Worm (Caenorhabditis elegans): ENCODE results near the gene srh-19.

DNA sequence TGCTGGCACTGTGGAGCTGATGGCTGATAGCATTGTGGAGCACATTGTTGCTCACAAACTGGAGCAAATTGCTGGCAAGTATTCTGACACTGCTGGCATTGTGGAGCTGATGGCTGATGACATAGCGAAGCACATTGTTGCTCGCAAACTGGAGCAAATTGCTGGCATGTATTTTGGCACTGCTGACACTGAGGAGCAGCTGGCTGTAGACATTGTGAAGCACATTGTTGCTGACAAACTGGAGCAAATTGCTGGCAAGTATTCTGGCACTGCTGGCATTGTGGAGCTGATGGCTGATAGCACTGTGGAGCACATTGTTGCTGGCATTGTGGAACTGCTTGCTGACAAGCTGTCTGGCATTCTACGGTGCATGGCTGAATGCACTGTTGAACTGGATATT is 3.7 kb upstream of the srh-19 start:
- TF ChIP-seq ceh-16 (tag; optimal IDR thresholded peaks at IDR 0.05) (no peak), nfya-1 (tag; optimal IDR thresholded peaks at IDR 0.05; ENCODE audit: insufficient read depth) (no peak), pha-4 (tag; optimal IDR thresholded peaks at IDR 0.05) (no peak), nhr-23 (tag; optimal IDR thresholded peaks at IDR 0.05) (no peak), snpc-4 (tag; optimal IDR thresholded peaks at IDR 0.05) (no peak), elt-3 (tag; optimal IDR thresholded peaks at IDR 0.05) (no peak), elt-1 (tag; optimal IDR thresholded peaks at IDR 0.05) (no peak), lin-15B (tag; optimal IDR thresholded peaks at IDR 0.05) (no peak), skn-1 (tag; optimal IDR thresholded peaks at IDR 0.05) (no peak), ceh-82 (tag; optimal IDR thresholded peaks at IDR 0.05) (no peak), ztf-11 (tag; optimal IDR thresholded peaks at IDR 0.05) (no peak), ama-1 (optimal IDR thresholded peaks at IDR 0.05) (no peak), ztf-4 (tag; optimal IDR thresholded peaks at IDR 0.05) (no peak), nhr-76 (tag; optimal IDR thresholded peaks at IDR 0.05) (no peak)

Data from whole organism, L3 larva.